Worm (Caenorhabditis elegans) whole organism, late embryonic: ENCODE data around the gene F46G11.2.

ENCODE experiments used
- C08G9.2 ChIP-seq: sonication (generic microtip); optimal IDR thresholded peaks from 2 replicates; lab custom pipeline; 2016; ENCODE audit warnings: mild to moderate bottlenecking, missing genetic modification characterization, moderate library complexity, missing compliant biosample characterization
- C38D4.7 ChIP-seq: fragments of 200-800 bp; sonication (Bioruptor generic); optimal IDR thresholded peaks from 2 replicates; lab custom pipeline; 2018; ENCODE audit warnings: mild to moderate bottlenecking, missing genetic modification characterization, moderate library complexity, missing compliant biosample characterization
- F13H6.1 ChIP-seq: sonication (generic microtip); optimal IDR thresholded peaks from 2 replicates; lab custom pipeline; 2016; ENCODE audit warnings: missing genetic modification characterization, missing compliant biosample characterization
- K02D7.2 ChIP-seq: sonication (generic microtip); optimal IDR thresholded peaks from 2 replicates; lab custom pipeline; 2017; ENCODE audit warnings: mild to moderate bottlenecking, missing genetic modification characterization, missing compliant biosample characterization
- K09A11.1 ChIP-seq: sonication (generic microtip); optimal IDR thresholded peaks from 2 replicates; lab custom pipeline; 2017; ENCODE audit warnings: antibody characterized with exemption, mild to moderate bottlenecking, missing genetic modification characterization, missing compliant biosample characterization; ENCODE audit not compliant: insufficient read depth
- Y22D7AL.16 ChIP-seq: sonication (generic microtip); optimal IDR thresholded peaks from 2 replicates; lab custom pipeline; 2016; ENCODE audit warnings: missing genetic modification characterization, missing compliant biosample characterization
- ama-1 ChIP-seq: fragments of 150-350 bp; optimal IDR thresholded peaks from 2 replicates; lab custom pipeline; 2014
- ceh-18 ChIP-seq: sonication (generic microtip); optimal IDR thresholded peaks from 2 replicates; lab custom pipeline; 2016; ENCODE audit warnings: missing genetic modification characterization, missing compliant biosample characterization
- ceh-19 ChIP-seq: fragments of 200-800 bp; sonication (Bioruptor generic); optimal IDR thresholded peaks from 2 replicates; lab custom pipeline; 2018; ENCODE audit warnings: mild to moderate bottlenecking, missing genetic modification characterization, missing compliant biosample characterization
- ceh-24 ChIP-seq: sonication (generic microtip); optimal IDR thresholded peaks from 2 replicates; lab custom pipeline; 2016; ENCODE audit warnings: mild to moderate bottlenecking, missing genetic modification characterization, missing compliant biosample characterization
- ceh-31 ChIP-seq: sonication (generic microtip); optimal IDR thresholded peaks from 2 replicates; lab custom pipeline; 2016; ENCODE audit warnings: missing genetic modification characterization, missing compliant biosample characterization
- ceh-45 ChIP-seq: fragments of 200-800 bp; sonication (Bioruptor generic); IDR thresholded peaks from 2 replicates; pipeline ENCODE4 v1.3.6; 2022; ENCODE audit warnings: missing genetic modification reagents, missing genetic modification characterization, missing compliant biosample characterization
- ceh-48 ChIP-seq: sonication (generic microtip); optimal IDR thresholded peaks from 2 replicates; lab custom pipeline; 2016; ENCODE audit warnings: missing genetic modification characterization, inconsistent platforms, missing compliant biosample characterization
- ceh-6 ChIP-seq: fragments of 200-800 bp; sonication (Bioruptor generic); optimal IDR thresholded peaks from 2 replicates; lab custom pipeline; 2018; ENCODE audit warnings: mild to moderate bottlenecking, missing genetic modification characterization, missing compliant biosample characterization
- ceh-9 ChIP-seq: sonication (generic microtip); optimal IDR thresholded peaks from 2 replicates; lab custom pipeline; 2016; ENCODE audit warnings: mild to moderate bottlenecking, missing genetic modification characterization, inconsistent platforms, missing compliant biosample characterization
- che-1 ChIP-seq: sonication (generic microtip); optimal IDR thresholded peaks from 2 replicates; lab custom pipeline; 2016; ENCODE audit warnings: mild to moderate bottlenecking, missing genetic modification characterization, missing compliant biosample characterization
- dmd-4 ChIP-seq: sonication (generic microtip); optimal IDR thresholded peaks from 2 replicates; lab custom pipeline; 2016; ENCODE audit warnings: borderline replicate concordance, missing genetic modification characterization, missing compliant biosample characterization
- dve-1 ChIP-seq: sonication (generic microtip); optimal IDR thresholded peaks from 2 replicates; lab custom pipeline; 2017; ENCODE audit warnings: antibody characterized with exemption, mild to moderate bottlenecking, missing genetic modification characterization, missing compliant biosample characterization
- elt-2 ChIP-seq: sonication (generic microtip); optimal IDR thresholded peaks from 2 replicates; lab custom pipeline; 2016; ENCODE audit warnings: missing genetic modification reagents, missing genetic modification characterization, missing compliant biosample characterization
- ets-4 ChIP-seq: sonication (generic microtip); optimal IDR thresholded peaks from 2 replicates; lab custom pipeline; 2016; ENCODE audit warnings: missing genetic modification characterization, missing compliant biosample characterization
- fax-1 ChIP-seq: sonication (generic microtip); optimal IDR thresholded peaks from 2 replicates; lab custom pipeline; 2016; ENCODE audit warnings: missing genotype, missing genetic modification characterization, missing compliant biosample characterization
- fkh-10 ChIP-seq: fragments of 150-350 bp; optimal IDR thresholded peaks from 2 replicates; lab custom pipeline; 2014; ENCODE audit warnings: missing biosample characterization, missing genetic modification reagents, missing genetic modification characterization
- hlh-13 ChIP-seq: fragments of 200-800 bp; sonication (Bioruptor generic); optimal IDR thresholded peaks from 2 replicates; lab custom pipeline; 2018; ENCODE audit warnings: mild to moderate bottlenecking, missing genetic modification characterization, missing compliant biosample characterization
- nhr-232 ChIP-seq: sonication (generic microtip); optimal IDR thresholded peaks from 2 replicates; lab custom pipeline; 2016; ENCODE audit warnings: missing genetic modification characterization, missing compliant biosample characterization
- pag-3 ChIP-seq: sonication (generic microtip); optimal IDR thresholded peaks from 2 replicates; lab custom pipeline; 2016; ENCODE audit warnings: missing compliant biosample characterization, missing genetic modification characterization, borderline replicate concordance
- ref-2 ChIP-seq: sonication (generic microtip); optimal IDR thresholded peaks from 2 replicates; lab custom pipeline; 2016; ENCODE audit warnings: missing genetic modification characterization, missing compliant biosample characterization
- sdc-2 ChIP-seq: sonication (generic microtip); optimal IDR thresholded peaks from 2 replicates; lab custom pipeline; 2016; ENCODE audit warnings: missing genotype, missing genetic modification characterization, missing compliant biosample characterization
- sox-4 ChIP-seq: sonication (generic microtip); optimal IDR thresholded peaks from 2 replicates; lab custom pipeline; 2017; ENCODE audit warnings: mild to moderate bottlenecking, missing genetic modification characterization, inconsistent platforms, missing compliant biosample characterization
- syd-9 ChIP-seq: sonication (generic microtip); optimal IDR thresholded peaks from 2 replicates; lab custom pipeline; 2016; ENCODE audit warnings: mild to moderate bottlenecking, missing genetic modification characterization, moderate library complexity, missing compliant biosample characterization
- unc-3 ChIP-seq, 2 experiments: fragments of 200-800 bp in 1 of 2; sonication (Bioruptor generic) in 1 of 2; sonication (generic microtip) in 1 of 2; conservative IDR thresholded peaks in 1 of 2; optimal IDR thresholded peaks in 1 of 2; 2 replicates each; pipeline versions ENCODE4 v1.3.6 to Lab custom; 2016 to 2022; ENCODE audit warnings: missing compliant biosample characterization in 2 of 2, missing genetic modification characterization in 2 of 2, missing genetic modification reagents in 1 of 2
- unc-42 ChIP-seq: sonication (generic microtip); optimal IDR thresholded peaks from 2 replicates; lab custom pipeline; 2016; ENCODE audit warnings: missing genotype, missing genetic modification characterization, missing compliant biosample characterization
- unc-55 ChIP-seq: sonication (generic microtip); optimal IDR thresholded peaks from 2 replicates; lab custom pipeline; 2017; ENCODE audit warnings: missing biosample characterization, missing genetic modification reagents, missing genetic modification characterization

Gene F46G11.2

ce11 chrX:5818176-5818575 lies 30.2 kb downstream of the F46G11.2 start (continued):
- no peak for TF ChIP-seq C38D4.7 (GFP tag; lab: Kevin White, UChicago)
- no peak for TF ChIP-seq fax-1 (tag; lab: Kevin White, UChicago)
- TF ChIP-seq F13H6.1, result no peak
- TF ChIP-seq sdc-2, result peak; percentile 64

- TF ChIP-seq ref-2 (tag; lab: Kevin White, UChicago) (no peak), dmd-4 (tag; lab: Kevin White, UChicago) (peak; percentile 46), ceh-18 (tag; lab: Kevin White, UChicago) (peak; percentile 57), unc-42 (peak; percentile 39)
These were observed 31.9 kb downstream of the F46G11.2 start for ce11 chrX:5819702-5820470.

- TF ChIP-seq ceh-31 (tag; lab: Kevin White, UChicago) (peak; percentile 22), dve-1 (tag; lab: Kevin White, UChicago) (no peak), ceh-6 (GFP tag; lab: Kevin White, UChicago) (peak; percentile 43), fkh-10 (GFP tag; lab: Kevin White, UChicago) (no peak), K02D7.2 (tag; lab: Kevin White, UChicago) (peak; percentile 32), ceh-19 (no peak), sdc-2 (peak; percentile 11), syd-9 (tag; lab: Kevin White, UChicago) (no peak)
- TF ChIP-seq, all 69 proteins: peak for 4
These were observed 32.9 kb downstream of the F46G11.2 start for ce11 chrX:5820880-5821279.

ce11 chrX:5821842-5822241 lies 33.9 kb downstream of the F46G11.2 start, which contains the start of gene hbl-1:
Gene hbl-1 (plus strand): TSS chrX:5822142.
- TF ChIP-seq hlh-13 (no peak), pag-3 (tag; lab: Kevin White, UChicago) (no peak), che-1 (tag; lab: Kevin White, UChicago) (no peak), ceh-24 (tag; lab: Kevin White, UChicago) (no peak), sox-4 (tag; lab: Kevin White, UChicago) (no peak), C38D4.7 (GFP tag; lab: Kevin White, UChicago) (no peak), ets-4 (no peak)
- TF ChIP-seq, all 69 proteins: peak for 0

- TF ChIP-seq K09A11.1 (tag; lab: Kevin White, UChicago) (no peak), elt-2 (peak; percentile 2)
These were observed 39.0 kb downstream of the F46G11.2 start for ce11 chrX:5826976-5827375.

ce11 chrX:5828085-5828484 lies 40.1 kb downstream of the F46G11.2 start:
- TF ChIP-seq ama-1 (lab: Kevin White, UChicago), result peak; percentile 15
- no peak for TF ChIP-seq nhr-232 (tag; lab: Kevin White, UChicago)
- peak; percentile 17 for TF ChIP-seq unc-55 (GFP tag; lab: Kevin White, UChicago)
- TF ChIP-seq ceh-9, result no peak
- no peak for TF ChIP-seq ref-2 (tag; lab: Kevin White, UChicago)
- TF ChIP-seq ceh-45 (GFP tag; lab: Robert Waterston, UW), result no peak
- no peak for TF ChIP-seq ceh-48 (tag; lab: Kevin White, UChicago)
- TF ChIP-seq Y22D7AL.16 (tag; lab: Kevin White, UChicago), result no peak
- no peak for TF ChIP-seq fkh-10 (GFP tag; lab: Kevin White, UChicago)
- no peak for TF ChIP-seq C08G9.2 (tag; lab: Kevin White, UChicago)
- no peak for TF ChIP-seq unc-3 (GFP tag; conservative IDR thresholded peaks at IDR 0.05; lab: Robert Waterston, UW)
- TF ChIP-seq unc-3 (tag; optimal IDR thresholded peaks at IDR 0.05; lab: Kevin White, UChicago), result no peak
